Fruit fly (Drosophila melanogaster): ENCODE data around the gene CG4558.
A peak's percentile ranks its signal among the peaks of the same experiment; 100 is the strongest.

CG4558 gene

DNA sequence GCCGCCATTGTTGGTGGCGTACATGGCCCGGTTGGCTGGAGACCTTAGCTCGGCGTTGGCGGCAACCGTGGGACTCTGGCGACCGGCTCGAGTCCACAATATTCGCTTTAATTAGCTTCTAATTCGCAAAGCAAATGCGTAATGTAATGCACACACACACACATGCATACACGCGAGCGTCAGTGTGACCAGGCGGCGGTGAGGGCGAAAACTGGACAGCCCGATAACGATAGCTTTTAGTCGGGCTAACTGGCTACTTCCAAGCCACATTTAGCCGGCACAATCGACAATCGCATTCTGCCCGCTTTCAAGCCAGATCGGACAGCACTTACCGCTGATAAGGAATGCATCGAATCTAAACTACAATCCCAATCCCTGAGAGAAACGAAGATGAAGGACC is 28.9 kb upstream of the CG4558 start, which contains the start of the genes Nf-YC and xit (continued):
- no peak for TF ChIP-seq ap (GFP tag; IDR thresholded peaks at IDR 0.05)
- TF ChIP-seq CG2129 (GFP tag; IDR thresholded peaks at IDR 0.05; ENCODE audit: partially characterized antibody) = no peak
- no peak for TF ChIP-seq bowl (GFP tag; IDR thresholded peaks at IDR 0.05)
- no peak for TF ChIP-seq lilli (GFP tag; optimal IDR thresholded peaks at IDR 0.05)
- no peak for TF ChIP-seq ranshi (GFP tag; IDR thresholded peaks at IDR 0.05)
- no peak for TF ChIP-seq CG17568 (GFP tag; optimal IDR thresholded peaks at IDR 0.05)
- no peak for TF ChIP-seq kah (GFP tag; optimal IDR thresholded peaks at IDR 0.05)
- no peak for TF ChIP-seq btn (GFP tag; optimal IDR thresholded peaks at IDR 0.05)
- TF ChIP-seq tx (GFP tag; optimal IDR thresholded peaks at IDR 0.05) = peak; percentile 4
- no peak for TF ChIP-seq Mes4 (GFP tag; optimal IDR thresholded peaks at IDR 0.05)
- peak; percentile 45; the same call in 1 of the 2 replicates for TF ChIP-seq inv (GFP tag; IDR thresholded peaks at IDR 0.05; ENCODE audit: partially characterized antibody)
- no peak for TF ChIP-seq peb (GFP tag; IDR thresholded peaks at IDR 0.05)
- no peak for TF ChIP-seq Oli (tag; optimal IDR thresholded peaks at IDR 0.05)
- TF ChIP-seq tap (tag; optimal IDR thresholded peaks at IDR 0.05) = no peak
- TF ChIP-seq sima (GFP tag; optimal IDR thresholded peaks at IDR 0.05) = no peak
- TF ChIP-seq ATbp (GFP tag; optimal IDR thresholded peaks at IDR 0.05) = no peak
- no peak for TF ChIP-seq Gsc (GFP tag; IDR thresholded peaks at IDR 0.05)
- no peak for TF ChIP-seq Nf-YC (tag; optimal IDR thresholded peaks at IDR 0.05)
- TF ChIP-seq CG10274 (GFP tag; optimal IDR thresholded peaks at IDR 0.05) = no peak
- TF ChIP-seq CG10654 (GFP tag; optimal IDR thresholded peaks at IDR 0.05) = no peak
- TF ChIP-seq nerfin-1 (tag; optimal IDR thresholded peaks at IDR 0.05) = peak; percentile 30
- no peak for TF ChIP-seq CG17612 (GFP tag; IDR thresholded peaks at IDR 0.05)
- no peak for TF ChIP-seq CG1233 (GFP tag; optimal IDR thresholded peaks at IDR 0.05)
- peak; percentile 83 for TF ChIP-seq CG4617 (GFP tag; optimal IDR thresholded peaks at IDR 0.05; ENCODE audit: borderline replicate concordance)
- TF ChIP-seq CG30020 (tag; optimal IDR thresholded peaks at IDR 0.05) = peak; percentile 64
- no peak for TF ChIP-seq CG18619 (GFP tag; optimal IDR thresholded peaks at IDR 0.05)
- TF ChIP-seq Neu2 (GFP tag; optimal IDR thresholded peaks at IDR 0.05; ENCODE audit: borderline replicate concordance) = no peak
- no peak for TF ChIP-seq psq (GFP tag; optimal IDR thresholded peaks at IDR 0.05)
- no peak for TF ChIP-seq CG30431 (GFP tag; optimal IDR thresholded peaks at IDR 0.05)
- no peak for TF ChIP-seq CG32767 (GFP tag; IDR thresholded peaks at IDR 0.05)
- no peak for TF ChIP-seq gsb-n (tag; optimal IDR thresholded peaks at IDR 0.05)
- peak; percentile 40 for TF ChIP-seq Elba2 (GFP tag; optimal IDR thresholded peaks at IDR 0.05)
- no peak for TF ChIP-seq bsh (GFP tag; optimal IDR thresholded peaks at IDR 0.05)
- TF ChIP-seq usp (GFP tag; optimal IDR thresholded peaks at IDR 0.05) = no peak
- no peak for TF ChIP-seq CG4707 (GFP tag; optimal IDR thresholded peaks at IDR 0.05)
- TF ChIP-seq Dip3 (GFP tag; optimal IDR thresholded peaks at IDR 0.05) = no peak
- TF ChIP-seq CG12071 (GFP tag; optimal IDR thresholded peaks at IDR 0.05) = no peak
- no peak for TF ChIP-seq h (optimal IDR thresholded peaks at IDR 0.05)
- TF ChIP-seq BtbVII (GFP tag; optimal IDR thresholded peaks at IDR 0.05) = no peak
- TF ChIP-seq br (optimal IDR thresholded peaks at IDR 0.05) = no peak
- TF ChIP-seq gcm2 (GFP tag; optimal IDR thresholded peaks at IDR 0.05) = no peak
- no peak for TF ChIP-seq sisA (GFP tag; IDR thresholded peaks at IDR 0.05)
- no peak for TF ChIP-seq Meics (GFP tag; optimal IDR thresholded peaks at IDR 0.05)
- no peak for TF ChIP-seq CG7928 (GFP tag; optimal IDR thresholded peaks at IDR 0.05)
- TF ChIP-seq HmgZ (tag; optimal IDR thresholded peaks at IDR 0.05) = peak; percentile 68
- no peak for TF ChIP-seq lola (GFP tag; optimal IDR thresholded peaks at IDR 0.05)
- TF ChIP-seq chinmo (GFP tag; IDR thresholded peaks at IDR 0.05; ENCODE audit: partially characterized antibody) = peak; percentile 70; the same call in 1 of the 4 replicates
- TF ChIP-seq CG10209 (GFP tag; optimal IDR thresholded peaks at IDR 0.05) = no peak
- TF ChIP-seq CG3281 (GFP tag; optimal IDR thresholded peaks at IDR 0.05) = no peak
- TF ChIP-seq CG17328 (GFP tag; IDR thresholded peaks at IDR 0.05) = no peak
- no peak for TF ChIP-seq Taf1 (GFP tag; IDR thresholded peaks at IDR 0.05)
- TF ChIP-seq Med (GFP tag) = peak; percentile 84

All from whole organism, embryonic.